Worm (Caenorhabditis elegans) whole organism, L4 larva: ENCODE measurements around the gene C18E9.5.

Experiments used
- F49E8.2 ChIP-seq: sonication (generic microtip); optimal IDR thresholded peaks from 2 replicates; lab custom pipeline; 2016; ENCODE audit warnings: missing compliant biosample characterization, mild to moderate bottlenecking, missing genetic modification characterization, borderline replicate concordance
- T20F7.1 ChIP-seq: fragments of 200-800 bp; sonication (Bioruptor generic); optimal IDR thresholded peaks from 2 replicates; lab custom pipeline; 2018; ENCODE audit warnings: mild to moderate bottlenecking, missing genetic modification characterization, missing compliant biosample characterization
- Y48G9A.11 ChIP-seq: fragments of 200-800 bp; sonication (Bioruptor generic); IDR thresholded peaks from 2 replicates; pipeline ENCODE4 v1.3.6; 2022; ENCODE audit warnings: missing genetic modification reagents, missing genetic modification characterization, missing compliant biosample characterization
- aha-1 ChIP-seq: fragments of 150-350 bp; peaks from one replicate; lab custom pipeline; 2014; ENCODE audit warnings: missing biosample characterization, missing genetic modification characterization
- aly-2 ChIP-seq: sonication (generic microtip); optimal IDR thresholded peaks from 2 replicates; lab custom pipeline; 2018; ENCODE audit warnings: missing biosample characterization, missing genetic modification characterization
- ama-1 ChIP-seq: fragments of 150-350 bp; optimal IDR thresholded peaks from 2 replicates; lab custom pipeline; 2014; ENCODE audit warnings: inconsistent platforms, mixed read lengths
- ceh-28 ChIP-seq: fragments of 150-350 bp; optimal IDR thresholded peaks from 2 replicates; lab custom pipeline; 2014; ENCODE audit warnings: missing biosample characterization, missing genetic modification reagents, missing genetic modification characterization
- ceh-32 ChIP-seq: sonication (generic microtip); optimal IDR thresholded peaks from 2 replicates; lab custom pipeline; 2016; ENCODE audit warnings: mild to moderate bottlenecking, missing genetic modification characterization, missing compliant biosample characterization; ENCODE audit not compliant: poor library complexity
- cey-2 ChIP-seq: sonication (generic microtip); optimal IDR thresholded peaks from 3 replicates; lab custom pipeline; 2017; ENCODE audit warnings: missing genetic modification characterization, mild to moderate bottlenecking, missing compliant biosample characterization, antibody characterized with exemption, borderline replicate concordance; ENCODE audit not compliant: insufficient read depth
- daf-12 ChIP-seq: fragments of 150-350 bp; optimal IDR thresholded peaks from 2 replicates; lab custom pipeline; 2014; ENCODE audit warnings: missing biosample characterization, missing genetic modification reagents, missing genetic modification characterization
- dmd-6 ChIP-seq: fragments of 200-800 bp; sonication (Bioruptor generic); IDR thresholded peaks from 2 replicates; pipeline ENCODE4 v1.3.6; 2022; ENCODE audit warnings: missing genetic modification reagents, missing genetic modification characterization, missing compliant biosample characterization
- dmd-9 ChIP-seq: fragments of 200-800 bp; sonication (Bioruptor generic); IDR thresholded peaks from 2 replicates; pipeline ENCODE4 v1.3.6; 2022; ENCODE audit warnings: missing genetic modification reagents, missing genetic modification characterization, missing compliant biosample characterization
- dpl-1 ChIP-seq: fragments of 150-350 bp; optimal IDR thresholded peaks from 2 replicates; lab custom pipeline; 2014; ENCODE audit warnings: missing biosample characterization, missing genetic modification reagents, missing genetic modification characterization
- egl-27 ChIP-seq: sonication (generic microtip); optimal IDR thresholded peaks from 3 replicates; lab custom pipeline; 2017; ENCODE audit warnings: missing biosample characterization, missing genetic modification reagents, missing genetic modification characterization
- fos-1 ChIP-seq: fragments of 150-350 bp; optimal IDR thresholded peaks from 2 replicates; lab custom pipeline; 2014; ENCODE audit warnings: missing biosample characterization, missing genetic modification characterization
- hif-1 ChIP-seq, 2 experiments: sonication (generic microtip); optimal IDR thresholded peaks; 2 replicates each; lab custom pipeline; 2016 to 2017; ENCODE audit warnings: missing compliant biosample characterization in 2 of 2, missing genetic modification characterization in 2 of 2, missing genetic modification reagents in 2 of 2, missing genotype in 2 of 2, mild to moderate bottlenecking in 1 of 2
- hlh-30 ChIP-seq: sonication (generic microtip); optimal IDR thresholded peaks from 2 replicates; lab custom pipeline; 2017; ENCODE audit warnings: antibody characterized with exemption, mild to moderate bottlenecking, missing genetic modification characterization, missing compliant biosample characterization; ENCODE audit not compliant: insufficient read depth
- jun-1 ChIP-seq: fragments of 150-350 bp; optimal IDR thresholded peaks from 2 replicates; lab custom pipeline; 2014; ENCODE audit warnings: missing biosample characterization, missing genetic modification reagents, missing genetic modification characterization
- lin-1 ChIP-seq: fragments of 200-800 bp; sonication (Bioruptor generic); IDR thresholded peaks from 2 replicates; pipeline ENCODE4 v1.3.6; 2022; ENCODE audit warnings: missing genetic modification reagents, missing genetic modification characterization, missing compliant biosample characterization
- lir-3 ChIP-seq: sonication (generic microtip); optimal IDR thresholded peaks from 2 replicates; lab custom pipeline; 2016; ENCODE audit warnings: mild to moderate bottlenecking, missing genetic modification characterization, missing compliant biosample characterization
- lsy-2 ChIP-seq, 2 experiments: fragments of 150-350 bp in 1 of 2; sonication (generic microtip) in 1 of 2; optimal IDR thresholded peaks; 2 replicates each; lab custom pipeline; 2014 to 2017; ENCODE audit warnings: missing biosample characterization in 2 of 2, missing genetic modification characterization in 2 of 2
- madf-9 ChIP-seq: fragments of 200-800 bp; sonication (Bioruptor generic); conservative IDR thresholded peaks from 2 replicates; pipeline ENCODE4 v1.3.6; 2022; ENCODE audit warnings: missing genetic modification reagents, missing genetic modification characterization, missing compliant biosample characterization
- mdl-1 ChIP-seq, 2 experiments: fragments of 150-350 bp in 1 of 2; sonication (generic microtip) in 1 of 2; optimal IDR thresholded peaks; 2 replicates each; lab custom pipeline; 2014 to 2017; ENCODE audit warnings: missing biosample characterization in 2 of 2, missing genetic modification characterization in 2 of 2
- mdt-29 ChIP-seq: fragments of 200-800 bp; sonication (Bioruptor generic); IDR thresholded peaks from 2 replicates; pipeline ENCODE4 v1.3.6; 2022; ENCODE audit warnings: missing genetic modification reagents, missing genetic modification characterization, missing compliant biosample characterization
- mep-1 ChIP-seq: fragments of 150-350 bp; sonication (generic microtip); optimal IDR thresholded peaks from 3 replicates; lab custom pipeline; 2014; ENCODE audit warnings: missing biosample characterization, missing genetic modification characterization
- mes-2 ChIP-seq: sonication (generic microtip); optimal IDR thresholded peaks from 2 replicates; lab custom pipeline; 2016; ENCODE audit warnings: missing genotype, mild to moderate bottlenecking, missing genetic modification characterization, missing compliant biosample characterization; ENCODE audit not compliant: poor library complexity, severe bottlenecking
- mxl-2 ChIP-seq: fragments of 200-800 bp; sonication (Bioruptor generic); conservative IDR thresholded peaks from 2 replicates; pipeline ENCODE4 v1.3.6; 2022; ENCODE audit warnings: missing genetic modification reagents, missing genetic modification characterization, missing compliant biosample characterization
- nhr-102 ChIP-seq: sonication (generic microtip); optimal IDR thresholded peaks from 2 replicates; lab custom pipeline; 2016; ENCODE audit warnings: mild to moderate bottlenecking, missing genetic modification characterization, moderate library complexity, missing compliant biosample characterization
- nhr-11 ChIP-seq: fragments of 150-350 bp; optimal IDR thresholded peaks from 2 replicates; lab custom pipeline; 2014; ENCODE audit warnings: missing biosample characterization, missing genetic modification characterization
- nhr-111 ChIP-seq: fragments of 200-800 bp; sonication (Bioruptor generic); optimal IDR thresholded peaks from 2 replicates; lab custom pipeline; 2018; ENCODE audit warnings: mild to moderate bottlenecking, missing genetic modification characterization, missing compliant biosample characterization
- nhr-41 ChIP-seq: fragments of 200-800 bp; sonication (Bioruptor generic); IDR thresholded peaks from 2 replicates; pipeline ENCODE4 v1.3.6; 2022; ENCODE audit warnings: missing genetic modification reagents, missing genetic modification characterization, missing compliant biosample characterization
- nhr-76 ChIP-seq: fragments of 150-350 bp; optimal IDR thresholded peaks from 2 replicates; lab custom pipeline; 2014; ENCODE audit warnings: missing biosample characterization, missing genetic modification characterization
- nhr-77 ChIP-seq: fragments of 150-350 bp; optimal IDR thresholded peaks from 2 replicates; lab custom pipeline; 2014; ENCODE audit warnings: missing biosample characterization, missing genetic modification characterization
- pha-4 ChIP-seq, 2 experiments: fragments of 150-350 bp in 1 of 2; fragments of 200-800 bp in 1 of 2; sonication (Bioruptor generic) in 1 of 2; IDR thresholded peaks in 1 of 2; optimal IDR thresholded peaks in 1 of 2; 2 replicates each; pipeline versions ENCODE4 v1.3.6 to Lab custom; 2014 to 2022; ENCODE audit warnings: missing genetic modification characterization in 2 of 2, missing genetic modification reagents in 2 of 2, missing biosample characterization in 1 of 2, missing compliant biosample characterization in 1 of 2
- php-3 ChIP-seq: fragments of 200-800 bp; sonication (Bioruptor generic); IDR thresholded peaks from 2 replicates; pipeline ENCODE4 v1.3.6; 2022; ENCODE audit warnings: missing genetic modification reagents, missing genetic modification characterization, missing compliant biosample characterization
- spr-1 ChIP-seq: sonication (generic microtip); optimal IDR thresholded peaks from 2 replicates; lab custom pipeline; 2016; ENCODE audit warnings: mild to moderate bottlenecking, missing genetic modification characterization, missing compliant biosample characterization
- tag-97 ChIP-seq: fragments of 200-800 bp; sonication (Bioruptor generic); IDR thresholded peaks from 2 replicates; pipeline ENCODE4 v1.3.6; 2022; ENCODE audit warnings: missing genetic modification characterization, missing compliant biosample characterization
- unc-130 ChIP-seq: sonication (generic microtip); optimal IDR thresholded peaks from 2 replicates; lab custom pipeline; 2016; ENCODE audit warnings: missing genetic modification reagents, missing genetic modification characterization, missing compliant biosample characterization
- unc-39 ChIP-seq: sonication (generic microtip); optimal IDR thresholded peaks from 2 replicates; lab custom pipeline; 2017; ENCODE audit warnings: missing biosample characterization, missing genetic modification characterization
- unc-62 ChIP-seq, 3 experiments: fragments of 150-350 bp in 1 of 3; sonication (generic microtip); optimal IDR thresholded peaks in 2 of 3; peaks in 1 of 3; 1 replicate in 1 of 3; 2 replicates in 2 of 3; lab custom pipeline; 2014 to 2017; ENCODE audit warnings: missing biosample characterization in 3 of 3, missing genetic modification characterization in 3 of 3, missing genetic modification reagents in 3 of 3, missing genotype in 1 of 3
- zfp-2 ChIP-seq: sonication (generic microtip); optimal IDR thresholded peaks from 2 replicates; lab custom pipeline; 2016; ENCODE audit warnings: mild to moderate bottlenecking, missing genetic modification characterization, missing compliant biosample characterization
- zfp-3 ChIP-seq: fragments of 200-800 bp; sonication (Bioruptor generic); conservative IDR thresholded peaks from 2 replicates; pipeline ENCODE4 v1.3.6; 2022; ENCODE audit warnings: missing genetic modification reagents, missing genetic modification characterization, missing compliant biosample characterization
- zip-11 ChIP-seq: fragments of 200-800 bp; sonication (Bioruptor generic); IDR thresholded peaks from 2 replicates; pipeline ENCODE4 v1.3.6; 2022; ENCODE audit warnings: missing genetic modification characterization, missing compliant biosample characterization
- ztf-11 ChIP-seq: fragments of 150-350 bp; optimal IDR thresholded peaks from 2 replicates; lab custom pipeline; 2014; ENCODE audit warnings: missing biosample characterization, missing genetic modification characterization

The C18E9.5 gene

DNA sequence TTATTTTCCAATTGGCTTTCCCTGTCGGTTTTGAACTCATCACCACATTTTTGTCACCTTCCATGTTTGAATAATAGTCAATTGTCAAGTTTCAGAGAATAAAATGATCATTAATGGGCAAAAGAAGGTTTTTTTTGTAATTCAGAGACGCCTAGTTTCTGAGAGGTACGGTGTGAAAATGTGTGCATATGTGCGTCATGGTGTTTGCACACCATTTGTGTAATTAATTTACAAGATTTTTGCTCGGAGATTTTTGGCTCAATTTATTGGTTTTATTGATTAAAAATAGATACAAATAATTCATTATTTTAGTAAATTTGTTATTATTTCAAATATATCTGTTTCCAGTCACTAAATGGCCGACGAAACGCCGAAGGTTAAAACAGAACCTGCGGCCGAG, 27.7 kb downstream of the C18E9.5 start, which contains the start of the genes F44G4.3 and tdp-1:
Gene F44G4.3, minus strand, starts transcription at position 184 of the 400 bp plus-strand sequence.
Gene tdp-1, plus strand, starts transcription at position 347 of the 400 bp plus-strand sequence.
- no peak for TF ChIP-seq mdt-29 (GFP tag; lab: Robert Waterston, UW)
- no peak for TF ChIP-seq ztf-11 (tag; lab: Kevin White, UChicago)
- TF ChIP-seq cey-2 (tag; lab: Kevin White, UChicago), result no peak
- TF ChIP-seq unc-39 (tag; lab: Kevin White, UChicago), result no peak
- no peak for TF ChIP-seq hlh-30 (tag; lab: Kevin White, UChicago)
- TF ChIP-seq ceh-28, result no peak
- TF ChIP-seq nhr-76, result no peak
- TF ChIP-seq zip-11 (GFP tag; lab: Robert Waterston, UW), result no peak
- TF ChIP-seq ama-1 (lab: Kevin White, UChicago), result no peak
- TF ChIP-seq zfp-3, result no peak
- no peak for TF ChIP-seq ceh-32 (tag; lab: Kevin White, UChicago)
- TF ChIP-seq mes-2 (tag; lab: Kevin White, UChicago), result peak; percentile 55
- TF ChIP-seq dmd-6, result no peak
- no peak for TF ChIP-seq jun-1 (tag; lab: Kevin White, UChicago)
- no peak for TF ChIP-seq hif-1 (tag; optimal IDR thresholded peaks at IDR 0.05; lab: Kevin White, UChicago)
- no peak for TF ChIP-seq php-3 (GFP tag; lab: Robert Waterston, UW)
- TF ChIP-seq zfp-2 (tag; lab: Kevin White, UChicago), result no peak
- TF ChIP-seq nhr-102 (tag; lab: Kevin White, UChicago), result no peak
- TF ChIP-seq unc-130 (GFP tag; lab: Kevin White, UChicago), result no peak
- peak; percentile 44 for TF ChIP-seq aha-1
- TF ChIP-seq unc-62 (GFP tag; optimal IDR thresholded peaks at IDR 0.05 in 1 of 2; lab: Kevin White, UChicago), result peak in 1 of 2 experiments; percentile 37
- no peak for TF ChIP-seq unc-62 (tag; optimal IDR thresholded peaks at IDR 0.05; lab: Kevin White, UChicago)
- TF ChIP-seq nhr-111 (GFP tag; lab: Kevin White, UChicago), result no peak
- TF ChIP-seq pha-4 (GFP tag; IDR thresholded peaks at IDR 0.05; lab: Robert Waterston, UW), result no peak
- no peak for TF ChIP-seq pha-4 (tag; optimal IDR thresholded peaks at IDR 0.05; lab: Kevin White, UChicago)
- TF ChIP-seq lsy-2 (tag; optimal IDR thresholded peaks at IDR 0.05; lab: Kevin White, UChicago), result peak in 1 of 2 experiments; percentile 93
- no peak for TF ChIP-seq aly-2 (tag; lab: Kevin White, UChicago)
- TF ChIP-seq dpl-1 (GFP tag; lab: Kevin White, UChicago), result peak; percentile 29
- no peak for TF ChIP-seq dmd-9 (GFP tag; lab: Robert Waterston, UW)
- TF ChIP-seq F49E8.2 (tag; lab: Kevin White, UChicago), result no peak
- TF ChIP-seq mep-1 (tag; lab: Kevin White, UChicago), result no peak
- TF ChIP-seq Y48G9A.11 (GFP tag; lab: Robert Waterston, UW), result no peak
- no peak for TF ChIP-seq nhr-41 (GFP tag; lab: Robert Waterston, UW)
- no peak for TF ChIP-seq mxl-2 (GFP tag; lab: Robert Waterston, UW)
- no peak for TF ChIP-seq daf-12 (tag; lab: Kevin White, UChicago)
- no peak for TF ChIP-seq madf-9 (GFP tag; lab: Robert Waterston, UW)
- no peak for TF ChIP-seq lir-3 (tag; lab: Kevin White, UChicago)
- TF ChIP-seq nhr-11 (tag; lab: Kevin White, UChicago), result no peak
- no peak for TF ChIP-seq nhr-77 (tag; lab: Kevin White, UChicago)
- TF ChIP-seq T20F7.1 (GFP tag; lab: Kevin White, UChicago), result peak; percentile 27
- TF ChIP-seq lin-1, result no peak
- no peak for TF ChIP-seq fos-1
- TF ChIP-seq tag-97, result no peak
- no peak for TF ChIP-seq spr-1 (tag; lab: Kevin White, UChicago)
- TF ChIP-seq mdl-1 (tag; optimal IDR thresholded peaks at IDR 0.05; lab: Kevin White, UChicago), result no peak
- no peak for TF ChIP-seq egl-27 (tag; lab: Kevin White, UChicago)
